Worm (Caenorhabditis elegans): ENCODE data around the gene chch-3.

DNA sequence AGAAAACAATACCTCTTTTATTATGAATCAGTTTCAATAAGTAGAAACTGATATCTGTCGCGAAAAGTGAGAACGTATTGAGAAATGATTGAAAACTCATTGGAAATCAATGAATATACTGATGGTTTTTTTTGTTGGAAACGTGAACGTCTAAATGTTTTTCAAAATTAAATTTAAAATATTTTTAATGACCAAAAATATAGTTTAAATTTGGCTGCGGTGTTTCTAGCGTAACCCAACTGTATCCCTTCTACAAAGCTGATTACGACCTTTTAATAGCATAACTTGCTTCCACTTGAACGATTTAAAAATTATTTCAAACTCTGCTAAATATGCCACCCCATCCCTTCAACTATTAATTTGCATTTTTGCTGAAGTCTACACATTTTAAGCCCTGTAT, 5.3 kb upstream of the chch-3 start, which contains the start of gene M176.9:
- no peak for TF ChIP-seq pes-1 (GFP tag; IDR thresholded peaks at IDR 0.05)
- no peak for TF ChIP-seq ama-1 (optimal IDR thresholded peaks at IDR 0.05)
- TF ChIP-seq ets-7 (tag; optimal IDR thresholded peaks at IDR 0.05) = no peak

All from whole organism, early embryonic.